Fruit fly (Drosophila melanogaster) whole organism, adult: Measurements from ENCODE around the gene rk.

Experiments used
- CG12768 ChIP-seq: fragments of 200-800 bp; sonication (Bioruptor generic); optimal IDR thresholded peaks from 2 replicates; lab custom pipeline; 2017; ENCODE audit warnings: missing biosample characterization, missing genetic modification characterization, mild to moderate bottlenecking, moderate library complexity, missing genetic modification reagents
- cic ChIP-seq: fragments of 200-800 bp; sonication (Bioruptor generic); optimal IDR thresholded peaks from 2 replicates; lab custom pipeline; 2017; ENCODE audit warnings: missing biosample characterization, mild to moderate bottlenecking, missing genetic modification characterization, moderate library complexity
- ovo ChIP-seq: fragments of 200-800 bp; sonication (Bioruptor generic); optimal IDR thresholded peaks from 2 replicates; lab custom pipeline; 2016; ENCODE audit warnings: missing biosample characterization, missing genetic modification characterization

dm6 chr2L:14047170-14047632 is 46.2 kb upstream of the rk start, which contains the start of gene NimC4:
- TF ChIP-seq ovo (GFP tag; lab: Kevin White, UChicago) (no peak), cic (GFP tag; lab: Kevin White, UChicago) (no peak), CG12768 (no peak)
